Worm (Caenorhabditis elegans) whole organism, L4 larva: Measurements from ENCODE around the gene zim-1.

ENCODE experiments used
- ama-1 ChIP-seq: fragments of 150-350 bp; optimal IDR thresholded peaks from 2 replicates; lab custom pipeline; 2014; ENCODE audit warnings: inconsistent platforms, mixed read lengths
- ceh-82 ChIP-seq: sonication (generic microtip); optimal IDR thresholded peaks from 2 replicates; lab custom pipeline; 2017; ENCODE audit warnings: missing biosample characterization, missing genetic modification characterization
- cey-2 ChIP-seq: sonication (generic microtip); optimal IDR thresholded peaks from 3 replicates; lab custom pipeline; 2017; ENCODE audit warnings: missing genetic modification characterization, mild to moderate bottlenecking, missing compliant biosample characterization, antibody characterized with exemption, borderline replicate concordance; ENCODE audit not compliant: insufficient read depth
- dmd-6 ChIP-seq: fragments of 200-800 bp; sonication (Bioruptor generic); IDR thresholded peaks from 2 replicates; pipeline ENCODE4 v1.3.6; 2022; ENCODE audit warnings: missing genetic modification reagents, missing genetic modification characterization, missing compliant biosample characterization
- lin-15B ChIP-seq: fragments of 150-350 bp; sonication (generic microtip); optimal IDR thresholded peaks from 3 replicates; lab custom pipeline; 2014; ENCODE audit warnings: missing biosample characterization, missing genetic modification characterization
- lin-39 ChIP-seq: fragments of 150-350 bp; optimal IDR thresholded peaks from 2 replicates; lab custom pipeline; 2014; ENCODE audit warnings: missing biosample characterization, missing genetic modification reagents, missing genetic modification characterization
- mep-1 ChIP-seq: fragments of 150-350 bp; sonication (generic microtip); optimal IDR thresholded peaks from 3 replicates; lab custom pipeline; 2014; ENCODE audit warnings: missing biosample characterization, missing genetic modification characterization
- nhr-28 ChIP-seq: fragments of 150-350 bp; optimal IDR thresholded peaks from 2 replicates; lab custom pipeline; 2014; ENCODE audit warnings: missing biosample characterization, missing genetic modification characterization
- snpc-4 ChIP-seq: fragments of 150-350 bp; optimal IDR thresholded peaks from 2 replicates; lab custom pipeline; 2014; ENCODE audit warnings: missing biosample characterization, missing genetic modification characterization
- spr-3 ChIP-seq: fragments of 200-800 bp; sonication (Bioruptor generic); optimal IDR thresholded peaks from 2 replicates; lab custom pipeline; 2018; ENCODE audit warnings: mild to moderate bottlenecking, missing genetic modification characterization, missing compliant biosample characterization

- no peak for TF ChIP-seq snpc-4 (tag; lab: Kevin White, UChicago)
- TF ChIP-seq spr-3 = no peak
- no peak for TF ChIP-seq lin-39 (tag; lab: Kevin White, UChicago)
- peak; percentile 7 for TF ChIP-seq nhr-28
- no peak for TF ChIP-seq ceh-82
- no peak for TF ChIP-seq cey-2
- no peak for TF ChIP-seq lin-15B (tag; lab: Kevin White, UChicago)
- TF ChIP-seq mep-1 (tag; lab: Kevin White, UChicago) = peak; percentile 74
- TF ChIP-seq dmd-6 (GFP tag; lab: Robert Waterston, UW) = peak; percentile 41
- TF ChIP-seq ama-1 (lab: Kevin White, UChicago) = no peak
Measured at ce11 chrIV:10503750-10504232, 43.1 kb upstream of the zim-1 start.
